Worm (Caenorhabditis elegans) whole organism, L3 larva: ENCODE results near the gene nhr-209.

Source experiments
- ama-1 ChIP-seq: fragments of 150-350 bp; optimal IDR thresholded peaks from 2 replicates; lab custom pipeline; 2018
- ceh-16 ChIP-seq: sonication (generic microtip); optimal IDR thresholded peaks from 2 replicates; lab custom pipeline; 2017; ENCODE audit warnings: missing biosample characterization, missing genetic modification characterization
- fkh-10 ChIP-seq: sonication (generic microtip); optimal IDR thresholded peaks from 2 replicates; lab custom pipeline; 2017; ENCODE audit warnings: missing biosample characterization, missing genetic modification reagents, missing genetic modification characterization
- mdl-1 ChIP-seq: fragments of 150-350 bp; optimal IDR thresholded peaks from 2 replicates; lab custom pipeline; 2014; ENCODE audit warnings: missing biosample characterization, missing genetic modification characterization
- nhr-237 ChIP-seq: fragments of 150-350 bp; optimal IDR thresholded peaks from 2 replicates; lab custom pipeline; 2014; ENCODE audit warnings: missing biosample characterization, missing genetic modification characterization
- ztf-11 ChIP-seq: fragments of 150-350 bp; optimal IDR thresholded peaks from 2 replicates; lab custom pipeline; 2014; ENCODE audit warnings: missing biosample characterization, missing genetic modification characterization

DNA sequence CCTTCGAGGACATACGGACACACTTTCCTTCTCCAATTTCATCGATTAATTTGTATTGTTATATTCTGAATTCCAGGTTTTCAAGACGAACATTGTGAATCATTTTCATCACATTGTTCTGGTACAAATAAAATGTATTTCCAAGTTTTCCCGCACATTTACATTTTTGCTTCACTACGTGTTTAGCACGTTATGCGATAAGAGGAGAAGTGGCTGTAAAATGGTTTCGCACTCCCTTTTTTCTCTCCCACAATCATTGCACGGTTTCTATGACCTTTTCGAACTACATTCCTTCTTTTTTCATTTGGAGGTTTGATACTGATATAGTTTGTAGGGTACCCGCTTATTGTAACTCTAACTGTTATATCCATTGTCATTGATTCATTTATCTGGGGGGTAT is 15.8 kb downstream of the nhr-209 start:
- TF ChIP-seq nhr-237 = no peak
- no peak for TF ChIP-seq mdl-1 (tag; lab: Kevin White, UChicago)
- no peak for TF ChIP-seq fkh-10
- TF ChIP-seq ama-1 (lab: Kevin White, UChicago) = no peak
- TF ChIP-seq ztf-11 = no peak
- TF ChIP-seq ceh-16 (tag; lab: Kevin White, UChicago) = no peak
